Worm (Caenorhabditis elegans): ENCODE data around the gene tmed-1.

DNA sequence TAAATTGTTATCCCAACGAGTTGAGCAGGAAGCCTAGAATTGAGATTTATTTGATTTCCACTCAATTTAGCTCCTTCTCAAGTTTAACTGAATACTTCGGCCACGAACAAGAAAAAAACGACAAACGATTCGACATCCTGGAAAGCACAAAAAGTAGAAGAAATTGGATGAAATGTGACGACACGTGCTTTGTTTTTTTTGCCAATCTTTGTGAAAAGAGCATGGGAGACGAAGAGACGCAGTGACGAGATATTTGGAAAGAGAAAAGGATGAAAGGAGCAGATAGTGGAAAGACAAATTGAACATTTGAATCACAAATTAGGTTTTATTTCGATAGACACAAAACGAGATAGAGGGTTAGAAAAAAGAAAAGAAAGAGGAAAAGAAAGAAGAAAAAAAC, 36.5 kb upstream of the tmed-1 start:
- TF ChIP-seq ces-1 (GFP tag; optimal IDR thresholded peaks at IDR 0.05) (peak; percentile 72), snpc-4 (tag; optimal IDR thresholded peaks at IDR 0.05) (no peak), pha-4 (tag; optimal IDR thresholded peaks at IDR 0.05) (no peak), nhr-237 (tag; optimal IDR thresholded peaks at IDR 0.05) (no peak), nhr-28 (tag; optimal IDR thresholded peaks at IDR 0.05) (no peak), cnd-1 (tag; optimal IDR thresholded peaks at IDR 0.05) (no peak), unc-62 (GFP tag; optimal IDR thresholded peaks at IDR 0.05) (no peak), nhr-2 (tag; optimal IDR thresholded peaks at IDR 0.05) (no peak), elt-3 (tag; optimal IDR thresholded peaks at IDR 0.05) (no peak), zip-8 (tag; optimal IDR thresholded peaks at IDR 0.05) (no peak), ztf-11 (tag; optimal IDR thresholded peaks at IDR 0.05) (no peak), elt-1 (tag; optimal IDR thresholded peaks at IDR 0.05; ENCODE audit: borderline replicate concordance, insufficient read depth) (no peak)

Data from whole organism, mixed stage, embryonic.